Worm (Caenorhabditis elegans): ENCODE results near the gene col-150.

The col-150 gene

DNA sequence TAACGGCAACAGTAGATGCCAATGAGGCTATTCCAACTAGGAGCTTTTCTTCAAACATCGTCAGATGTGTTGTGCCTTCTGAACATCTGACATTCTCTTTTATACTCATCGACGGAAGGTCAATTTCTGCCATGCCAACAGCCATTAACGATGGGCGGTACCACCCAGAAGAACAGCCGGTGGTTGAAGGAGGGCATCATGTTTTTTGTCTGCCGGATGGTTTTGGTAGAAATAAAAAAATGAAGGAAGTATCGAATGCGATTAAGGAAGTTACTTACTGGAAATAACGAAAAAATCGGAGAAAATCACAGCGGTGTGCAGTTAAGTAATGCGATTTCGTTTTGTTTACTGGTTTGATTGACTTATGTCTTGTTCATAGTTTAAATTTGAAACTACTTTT, at the start of gene col-150:
Gene col-150 (minus strand): TSS at position 101 of the 400 bp plus-strand sequence.
- TF ChIP-seq nhr-85 (tag) (peak; percentile 29), ztf-11 (tag; optimal IDR thresholded peaks at IDR 0.05) (no peak)

ce11 chrV:10342904-10343303, 48.5 kb upstream of the col-150 start, which contains the start of gene K07C5.3:
Gene K07C5.3 (plus strand): TSS chrV:10343032.
- TF ChIP-seq aha-1 (tag; optimal IDR thresholded peaks at IDR 0.05) (no peak), elt-3 (tag; optimal IDR thresholded peaks at IDR 0.05) (no peak), mdl-1 (tag; optimal IDR thresholded peaks at IDR 0.05) (no peak), lin-39 (tag; optimal IDR thresholded peaks at IDR 0.05) (no peak), lin-15B (tag; optimal IDR thresholded peaks at IDR 0.05) (no peak), rnt-1 (tag; optimal IDR thresholded peaks at IDR 0.05) (no peak), skn-1 (tag; optimal IDR thresholded peaks at IDR 0.05) (no peak), ceh-8 (GFP tag; optimal IDR thresholded peaks at IDR 0.05) (no peak), ama-1 (optimal IDR thresholded peaks at IDR 0.05) (no peak), nhr-85 (tag) (no peak)

- TF ChIP-seq elt-3 (tag; optimal IDR thresholded peaks at IDR 0.05) (peak in 1 of 6 experiments; percentile 29), efl-1 (optimal IDR thresholded peaks at IDR 0.05) (peak; percentile 64 to 72), efl-1 (GFP tag; optimal IDR thresholded peaks at IDR 0.05 in 1 of 2) (peak; percentile 57 to 97), dpl-1 (GFP tag; optimal IDR thresholded peaks at IDR 0.05) (peak; percentile 44 to 72 (median 72)), rnt-1 (tag; optimal IDR thresholded peaks at IDR 0.05) (peak; percentile 85), fkh-8 (tag; optimal IDR thresholded peaks at IDR 0.05) (peak; percentile 24), zip-4 (GFP tag; optimal IDR thresholded peaks at IDR 0.05) (peak; percentile 62), lin-39 (tag; optimal IDR thresholded peaks at IDR 0.05) (peak; percentile 52), egl-13 (tag; optimal IDR thresholded peaks at IDR 0.05) (peak; percentile 74), nhr-85 (tag) (peak; percentile 85), ama-1 (optimal IDR thresholded peaks at IDR 0.05) (peak; percentile 5), nhr-71 (tag; optimal IDR thresholded peaks at IDR 0.05) (peak; percentile 86), elt-2 (tag; optimal IDR thresholded peaks at IDR 0.05) (peak; percentile 41), nhr-20 (tag; optimal IDR thresholded peaks at IDR 0.05) (peak; percentile 78), lin-13 (GFP tag; optimal IDR thresholded peaks at IDR 0.05) (peak; percentile 58), C04F5.9 (tag; optimal IDR thresholded peaks at IDR 0.05) (peak; percentile 17), ceh-88 (GFP tag; IDR thresholded peaks at IDR 0.05) (peak; percentile 57), pax-3 (tag; optimal IDR thresholded peaks at IDR 0.05) (peak; percentile 51), lin-15B (tag; optimal IDR thresholded peaks at IDR 0.05) (peak; percentile 42), F16B12.6 (tag; optimal IDR thresholded peaks at IDR 0.05) (peak; percentile 28), swsn-7 (tag; optimal IDR thresholded peaks at IDR 0.05) (peak; percentile 88), dsc-1 (tag; optimal IDR thresholded peaks at IDR 0.05) (peak; percentile 83), nhr-47 (tag; optimal IDR thresholded peaks at IDR 0.05) (peak; percentile 87), nhr-19 (GFP tag; conservative IDR thresholded peaks at IDR 0.05) (peak; percentile 86), sup-37 (GFP tag; optimal IDR thresholded peaks at IDR 0.05) (peak; percentile 47), ceh-82 (tag; optimal IDR thresholded peaks at IDR 0.05) (peak; percentile 26 to 74 (median 58)), sox-4 (tag; optimal IDR thresholded peaks at IDR 0.05) (peak; percentile 36), nhr-90 (tag; optimal IDR thresholded peaks at IDR 0.05; ENCODE audit: poor library complexity) (peak; percentile 81), C34B4.2 (tag; optimal IDR thresholded peaks at IDR 0.05) (peak; percentile 10), lin-14 (GFP tag; optimal IDR thresholded peaks at IDR 0.05) (peak; percentile 84), tbx-2 (tag; optimal IDR thresholded peaks at IDR 0.05) (peak; percentile 77), lsy-2 (tag; optimal IDR thresholded peaks at IDR 0.05) (peak; percentile 70 to 71), mab-9 (GFP tag; IDR thresholded peaks at IDR 0.05) (peak; percentile 84), lir-3 (tag; optimal IDR thresholded peaks at IDR 0.05; ENCODE audit: poor library complexity) (peak; percentile 49), ceh-8 (GFP tag; optimal IDR thresholded peaks at IDR 0.05) (peak; percentile 19), unc-130 (tag; optimal IDR thresholded peaks at IDR 0.05) (peak; percentile 47), snu-23 (GFP tag; optimal IDR thresholded peaks at IDR 0.05) (peak; percentile 81), aly-2 (tag; optimal IDR thresholded peaks at IDR 0.05) (peak; percentile 31), mdl-1 (tag; optimal IDR thresholded peaks at IDR 0.05) (peak in 1 of 2 experiments; percentile 18), lin-35 (GFP tag; optimal IDR thresholded peaks at IDR 0.05) (peak; percentile 38 to 76), isw-1 (GFP tag; IDR thresholded peaks at IDR 0.05) (peak; percentile 74), unc-98 (GFP tag; IDR thresholded peaks at IDR 0.05) (peak; percentile 73), ztf-11 (tag; optimal IDR thresholded peaks at IDR 0.05) (peak in 1 of 2 experiments; percentile 64), efl-3 (GFP tag; optimal IDR thresholded peaks at IDR 0.05) (peak; percentile 55)
These were observed 47.5 kb upstream of the col-150 start, which contains the start of gene K07C5.13 for ce11 chrV:10341905-10342328. Gene K07C5.13 (plus strand): TSS chrV:10342055.
